1 fruit fly cellular context compared by ENCODE assay signal in genomic region chr2L:21867040-21867981, dm6.
TF ChIP-seq lines count a peak whose summit lies in the region.

No protein-coding gene starts in this region.

TF ChIP-seq in whole organism, embryonic, 481 proteins besides CTCF, POLR2A, EP300 and RAD21 (continued from another document and continues in another):
- TF ChIP-seq HLHmδ (GFP tag; optimal IDR thresholded peaks at IDR 0.05; lab: Kevin White, UChicago) (no peak), CG7987 (GFP tag; optimal IDR thresholded peaks at IDR 0.05; lab: Kevin White, UChicago) (peak; percentile 57), Sry-δ (GFP tag; optimal IDR thresholded peaks at IDR 0.05; lab: Kevin White, UChicago) (peak; percentile 53), H2.0 (GFP tag; IDR thresholded peaks at IDR 0.05; lab: Robert Waterston, UW) (peak; percentile 89), CG6272 (GFP tag; IDR thresholded peaks at IDR 0.05; lab: Robert Waterston, UW) (peak; percentile 87), mld (GFP tag; IDR thresholded peaks at IDR 0.05; lab: Robert Waterston, UW; ENCODE audit: partially characterized antibody) (no peak), Neu2 (GFP tag; optimal IDR thresholded peaks at IDR 0.05; lab: Kevin White, UChicago; ENCODE audit: borderline replicate concordance) (peak; percentile 46), CG12659 (GFP tag; optimal IDR thresholded peaks at IDR 0.05; lab: Kevin White, UChicago) (peak; percentile 84), CG15601 (tag; optimal IDR thresholded peaks at IDR 0.05; lab: Kevin White, UChicago) (peak; percentile 93), Ravus (GFP tag; IDR thresholded peaks at IDR 0.05; lab: Robert Waterston, UW) (peak; percentile 58), dysf (GFP tag; IDR thresholded peaks at IDR 0.05; lab: Robert Waterston, UW) (peak; percentile 94), gro (GFP tag; optimal IDR thresholded peaks at IDR 0.05; lab: Kevin White, UChicago) (peak; percentile 91), CG15696 (tag; optimal IDR thresholded peaks at IDR 0.05; lab: Kevin White, UChicago) (peak; percentile 64), Hand (GFP tag; optimal IDR thresholded peaks at IDR 0.05; lab: Kevin White, UChicago) (peak; percentile 29), gem (tag; optimal IDR thresholded peaks at IDR 0.05; lab: Kevin White, UChicago) (peak; percentile 95), CG9932 (GFP tag; IDR thresholded peaks at IDR 0.05; lab: Robert Waterston, UW) (peak; percentile 92), disco-r (GFP tag; optimal IDR thresholded peaks at IDR 0.05; lab: Kevin White, UChicago) (peak; percentile 81), CG11247 (GFP tag; IDR thresholded peaks at IDR 0.05; lab: Robert Waterston, UW) (peak; percentile 86), CG9609 (GFP tag; optimal IDR thresholded peaks at IDR 0.05; lab: Kevin White, UChicago) (peak; percentile 94), phol (tag; optimal IDR thresholded peaks at IDR 0.05; lab: Kevin White, UChicago) (peak; percentile 94), vfl (GFP tag; optimal IDR thresholded peaks at IDR 0.05; lab: Kevin White, UChicago) (peak; percentile 83), CG4328 (GFP tag; optimal IDR thresholded peaks at IDR 0.05; lab: Kevin White, UChicago) (no peak), vvl (GFP tag; IDR thresholded peaks at IDR 0.05; lab: Robert Waterston, UW) (peak; percentile 96), ATbp (GFP tag; optimal IDR thresholded peaks at IDR 0.05; lab: Kevin White, UChicago) (peak; percentile 93), CG13624 (GFP tag; optimal IDR thresholded peaks at IDR 0.05; lab: Kevin White, UChicago) (peak; percentile 91), p53 (GFP tag; optimal IDR thresholded peaks at IDR 0.05; lab: Kevin White, UChicago) (peak; percentile 78), Lim3 (GFP tag; IDR thresholded peaks at IDR 0.05; lab: Robert Waterston, UW) (peak; percentile 65), D (optimal IDR thresholded peaks at IDR 0.05; lab: Kevin White, UChicago) (no peak), D (GFP tag; optimal IDR thresholded peaks at IDR 0.05; lab: Kevin White, UChicago) (peak; percentile 93), Elba2 (GFP tag; optimal IDR thresholded peaks at IDR 0.05; lab: Kevin White, UChicago) (no peak), CG10565 (GFP tag; optimal IDR thresholded peaks at IDR 0.05; lab: Kevin White, UChicago) (peak; percentile 34), pb (GFP tag; optimal IDR thresholded peaks at IDR 0.05; lab: Kevin White, UChicago) (peak; percentile 93), TFAM (GFP tag; optimal IDR thresholded peaks at IDR 0.05; lab: Kevin White, UChicago) (peak; percentile 15), grau (tag; optimal IDR thresholded peaks at IDR 0.05; lab: Kevin White, UChicago) (peak; percentile 92), Nf-YB (GFP tag; optimal IDR thresholded peaks at IDR 0.05; lab: Kevin White, UChicago) (peak; percentile 64), yki (optimal IDR thresholded peaks at IDR 0.05; lab: Kevin White, UChicago) (no peak), lola (GFP tag; optimal IDR thresholded peaks at IDR 0.05; lab: Kevin White, UChicago) (peak in 1 of 3 experiments; percentile 93), CG11456 (GFP tag; IDR thresholded peaks at IDR 0.05; lab: Robert Waterston, UW) (peak; percentile 93), Drgx (GFP tag; IDR thresholded peaks at IDR 0.05; lab: Robert Waterston, UW) (no peak), CG9437 (GFP tag; optimal IDR thresholded peaks at IDR 0.05; lab: Kevin White, UChicago) (peak; percentile 78), CG7963 (GFP tag; IDR thresholded peaks at IDR 0.05; lab: Robert Waterston, UW; ENCODE audit: partially characterized antibody) (no peak), ci (GFP tag; IDR thresholded peaks at IDR 0.05; lab: Robert Waterston, UW) (peak; percentile 96), CG2875 (GFP tag; optimal IDR thresholded peaks at IDR 0.05; lab: Kevin White, UChicago) (peak; percentile 91), CG7556 (GFP tag; optimal IDR thresholded peaks at IDR 0.05; lab: Kevin White, UChicago) (peak; percentile 84), Chrac-16 (GFP tag; optimal IDR thresholded peaks at IDR 0.05; lab: Kevin White, UChicago) (peak; percentile 92), E2f1 (GFP tag; IDR thresholded peaks at IDR 0.05; lab: Robert Waterston, UW) (peak; percentile 92), NC2β (GFP tag; optimal IDR thresholded peaks at IDR 0.05; lab: Kevin White, UChicago) (peak; percentile 89), Ets65A (GFP tag; lab: Kevin White, UChicago) (peak; percentile 99), CG1529 (GFP tag; optimal IDR thresholded peaks at IDR 0.05; lab: Kevin White, UChicago) (peak; percentile 88), CG3838 (GFP tag; optimal IDR thresholded peaks at IDR 0.05; lab: Kevin White, UChicago) (peak; percentile 81), maf-S (GFP tag; optimal IDR thresholded peaks at IDR 0.05; lab: Kevin White, UChicago) (peak; percentile 84), lilli (GFP tag; optimal IDR thresholded peaks at IDR 0.05; lab: Kevin White, UChicago) (peak; percentile 91), Xbp1 (GFP tag; optimal IDR thresholded peaks at IDR 0.05; lab: Kevin White, UChicago) (peak; percentile 93), CG4404 (GFP tag; IDR thresholded peaks at IDR 0.05; lab: Robert Waterston, UW) (peak; percentile 81), HLH4C (GFP tag; IDR thresholded peaks at IDR 0.05; lab: Robert Waterston, UW; ENCODE audit: partially characterized antibody) (no peak), CG17829 (tag; optimal IDR thresholded peaks at IDR 0.05; lab: Kevin White, UChicago) (peak; percentile 96), zf30C (GFP tag; optimal IDR thresholded peaks at IDR 0.05; lab: Kevin White, UChicago) (no peak), bowl (GFP tag; IDR thresholded peaks at IDR 0.05; lab: Robert Waterston, UW) (peak; percentile 86), CG13287 (GFP tag; IDR thresholded peaks at IDR 0.05; lab: Robert Waterston, UW; ENCODE audit: partially characterized antibody) (no peak), Abd-B (GFP tag; optimal IDR thresholded peaks at IDR 0.05; lab: Kevin White, UChicago) (peak; percentile 90), al (GFP tag; IDR thresholded peaks at IDR 0.05; lab: Robert Waterston, UW) (peak; percentile 83), CG8388 (GFP tag; optimal IDR thresholded peaks at IDR 0.05; lab: Kevin White, UChicago) (peak; percentile 92), amos (GFP tag; IDR thresholded peaks at IDR 0.05; lab: Robert Waterston, UW; ENCODE audit: partially characterized antibody) (no peak), CG11093 (GFP tag; IDR thresholded peaks at IDR 0.05; lab: Robert Waterston, UW) (peak; percentile 91), CG14441 (GFP tag; IDR thresholded peaks at IDR 0.05; lab: Robert Waterston, UW) (peak; percentile 90), row (GFP tag; IDR thresholded peaks at IDR 0.05; lab: Robert Waterston, UW) (peak; percentile 90), H15 (GFP tag; IDR thresholded peaks at IDR 0.05; lab: Robert Waterston, UW) (peak; percentile 90), CG12769 (tag; optimal IDR thresholded peaks at IDR 0.05; lab: Kevin White, UChicago) (peak; percentile 95), CG30403 (GFP tag; optimal IDR thresholded peaks at IDR 0.05; lab: Kevin White, UChicago) (peak; percentile 91), Vsx1 (GFP tag; optimal IDR thresholded peaks at IDR 0.05; lab: Kevin White, UChicago) (peak; percentile 79), bab2 (GFP tag; optimal IDR thresholded peaks at IDR 0.05; lab: Kevin White, UChicago) (peak; percentile 93), CG14860 (GFP tag; IDR thresholded peaks at IDR 0.05; lab: Robert Waterston, UW; ENCODE audit: partially characterized antibody) (no peak), Nf-YA (GFP tag; IDR thresholded peaks at IDR 0.05; lab: Robert Waterston, UW) (peak; percentile 80), cas (GFP tag; IDR thresholded peaks at IDR 0.05; lab: Robert Waterston, UW) (peak; percentile 45; the same call in 1 of the 2 replicates), CG14710 (tag; optimal IDR thresholded peaks at IDR 0.05; lab: Kevin White, UChicago) (peak; percentile 91), CG3847 (GFP tag; IDR thresholded peaks at IDR 0.05; lab: Robert Waterston, UW) (peak; percentile 91), CoRest (tag; optimal IDR thresholded peaks at IDR 0.05; lab: Kevin White, UChicago) (peak; percentile 94), CG17361 (GFP tag; IDR thresholded peaks at IDR 0.05; lab: Robert Waterston, UW) (peak; percentile 93), CG9727 (GFP tag; optimal IDR thresholded peaks at IDR 0.05; lab: Kevin White, UChicago) (peak; percentile 88), az2 (GFP tag; optimal IDR thresholded peaks at IDR 0.05; lab: Kevin White, UChicago) (peak; percentile 92), trh (GFP tag; optimal IDR thresholded peaks at IDR 0.05; lab: Kevin White, UChicago) (peak; percentile 86), Med (GFP tag; lab: Kevin White, UChicago) (peak; percentile 99), CG10274 (GFP tag; optimal IDR thresholded peaks at IDR 0.05; lab: Kevin White, UChicago) (peak; percentile 73), Poxn (GFP tag; IDR thresholded peaks at IDR 0.05; lab: Robert Waterston, UW) (peak; percentile 67; the same call in 1 of the 2 replicates), Asciz (GFP tag; optimal IDR thresholded peaks at IDR 0.05; lab: Kevin White, UChicago) (peak; percentile 85), Hr3 (GFP tag; optimal IDR thresholded peaks at IDR 0.05; lab: Kevin White, UChicago) (peak; percentile 90), luna (GFP tag; optimal IDR thresholded peaks at IDR 0.05; lab: Kevin White, UChicago) (no peak), CG6813 (GFP tag; optimal IDR thresholded peaks at IDR 0.05; lab: Kevin White, UChicago) (peak; percentile 81), B-H2 (GFP tag; optimal IDR thresholded peaks at IDR 0.05; lab: Kevin White, UChicago) (no peak), Blimp-1 (GFP tag; optimal IDR thresholded peaks at IDR 0.05; lab: Kevin White, UChicago) (peak; percentile 90), Fer2 (tag; optimal IDR thresholded peaks at IDR 0.05; lab: Kevin White, UChicago) (peak; percentile 44), CG30431 (GFP tag; optimal IDR thresholded peaks at IDR 0.05; lab: Kevin White, UChicago) (peak; percentile 90), jigr1 (GFP tag; IDR thresholded peaks at IDR 0.05; lab: Robert Waterston, UW) (peak; percentile 84; the same call in 2 of the 3 replicates), nerfin-2 (GFP tag; IDR thresholded peaks at IDR 0.05; lab: Robert Waterston, UW; ENCODE audit: partially characterized antibody) (no peak), CG7745 (tag; optimal IDR thresholded peaks at IDR 0.05; lab: Kevin White, UChicago) (peak; percentile 72), Ada2b (GFP tag; IDR thresholded peaks at IDR 0.05; lab: Robert Waterston, UW) (peak; percentile 89), CG2120 (GFP tag; optimal IDR thresholded peaks at IDR 0.05; lab: Kevin White, UChicago) (peak; percentile 91), BtbVII (GFP tag; optimal IDR thresholded peaks at IDR 0.05; lab: Kevin White, UChicago) (peak; percentile 75), pita (GFP tag; optimal IDR thresholded peaks at IDR 0.05; lab: Kevin White, UChicago) (no peak), Hr39 (optimal IDR thresholded peaks at IDR 0.05; lab: Kevin White, UChicago) (no peak), ttk (GFP tag; IDR thresholded peaks at IDR 0.05; lab: Robert Waterston, UW) (peak; percentile 93), slbo (GFP tag; IDR thresholded peaks at IDR 0.05; lab: Robert Waterston, UW) (peak; percentile 91), ash1 (GFP tag; optimal IDR thresholded peaks at IDR 0.05; lab: Kevin White, UChicago) (peak; percentile 56), otp (GFP tag; IDR thresholded peaks at IDR 0.05; lab: Robert Waterston, UW) (peak; percentile 93), hb (GFP tag; IDR thresholded peaks at IDR 0.05; lab: Robert Waterston, UW; ENCODE audit: partially characterized antibody) (no peak), CG3163 (GFP tag; optimal IDR thresholded peaks at IDR 0.05; lab: Kevin White, UChicago) (peak; percentile 76), odd (GFP tag; optimal IDR thresholded peaks at IDR 0.05; lab: Kevin White, UChicago) (peak; percentile 78), oc (tag; optimal IDR thresholded peaks at IDR 0.05; lab: Kevin White, UChicago) (peak; percentile 90), corto (GFP tag; optimal IDR thresholded peaks at IDR 0.05; lab: Kevin White, UChicago) (no peak), twi (tag; optimal IDR thresholded peaks at IDR 0.05; lab: Kevin White, UChicago) (peak; percentile 83), CG4360 (GFP tag; IDR thresholded peaks at IDR 0.05; lab: Robert Waterston, UW) (peak; percentile 54; the same call in 1 of the 2 replicates), HmgD (GFP tag; optimal IDR thresholded peaks at IDR 0.05; lab: Kevin White, UChicago) (peak; percentile 41), CG10321 (GFP tag; IDR thresholded peaks at IDR 0.05; lab: Robert Waterston, UW) (peak; percentile 55), repo (GFP tag; optimal IDR thresholded peaks at IDR 0.05; lab: Kevin White, UChicago) (peak; percentile 91), CG1792 (GFP tag; optimal IDR thresholded peaks at IDR 0.05; lab: Kevin White, UChicago) (peak; percentile 82), vnd (GFP tag; IDR thresholded peaks at IDR 0.05; lab: Robert Waterston, UW; ENCODE audit: partially characterized antibody) (no peak), chinmo (GFP tag; IDR thresholded peaks at IDR 0.05; lab: Robert Waterston, UW; ENCODE audit: partially characterized antibody) (no peak), ranshi (GFP tag; IDR thresholded peaks at IDR 0.05; lab: Robert Waterston, UW) (peak; percentile 92), caup (GFP tag; optimal IDR thresholded peaks at IDR 0.05; lab: Kevin White, UChicago; ENCODE audit: severe bottlenecking) (peak; percentile 78), Pdp1 (GFP tag; optimal IDR thresholded peaks at IDR 0.05; lab: Kevin White, UChicago) (peak; percentile 87 to 92), Ets97D (GFP tag; optimal IDR thresholded peaks at IDR 0.05; lab: Kevin White, UChicago) (peak; percentile 68), E2f2 (GFP tag; IDR thresholded peaks at IDR 0.05; lab: Robert Waterston, UW) (peak; percentile 57), CG4730 (GFP tag; IDR thresholded peaks at IDR 0.05; lab: Robert Waterston, UW) (peak; percentile 88), Bdp1 (GFP tag; optimal IDR thresholded peaks at IDR 0.05; lab: Kevin White, UChicago) (peak; percentile 84), so (GFP tag; IDR thresholded peaks at IDR 0.05; lab: Robert Waterston, UW) (peak; percentile 87; the same call in 2 of the 3 replicates), CG3407 (GFP tag; optimal IDR thresholded peaks at IDR 0.05; lab: Kevin White, UChicago) (peak; percentile 88), ab (GFP tag; optimal IDR thresholded peaks at IDR 0.05; lab: Kevin White, UChicago) (peak; percentile 85), YL-1 (GFP tag; optimal IDR thresholded peaks at IDR 0.05; lab: Kevin White, UChicago) (peak; percentile 25), CG2889 (GFP tag; IDR thresholded peaks at IDR 0.05; lab: Robert Waterston, UW) (peak; percentile 84; the same call in 2 of the 3 replicates), tap (tag; optimal IDR thresholded peaks at IDR 0.05; lab: Kevin White, UChicago) (peak; percentile 91), CG10366 (GFP tag; IDR thresholded peaks at IDR 0.05; lab: Robert Waterston, UW) (peak; percentile 91)
